4 worm cellular contexts compared by ENCODE assay signal in the genomic region with DNA sequence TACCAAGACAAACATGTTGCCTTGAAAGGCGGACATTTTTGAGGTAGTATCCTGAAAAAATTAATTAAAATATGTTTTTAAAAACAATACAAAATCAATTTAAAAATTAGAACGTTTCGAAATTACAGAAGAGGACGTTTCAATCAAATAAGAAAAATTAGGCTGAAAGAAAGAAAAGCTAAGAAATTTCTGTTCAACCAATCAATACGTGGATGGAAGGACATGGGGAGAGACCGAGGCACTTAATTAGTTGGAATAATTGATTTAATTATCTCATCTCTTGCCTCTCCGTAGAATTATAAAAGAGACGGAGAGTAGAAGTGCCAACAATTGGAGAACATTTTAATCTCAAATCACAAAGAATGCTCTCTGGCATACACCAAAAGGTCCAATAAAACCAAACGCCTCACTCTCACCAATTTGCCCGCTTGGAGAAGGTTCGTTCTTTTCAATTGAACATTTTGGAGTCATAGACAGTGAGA.
A peak's percentile ranks its signal among the peaks of the same experiment; 100 is the strongest.
TF ChIP-seq lines count a peak whose summit lies in the region.

A gene (minus strand): TSS at position 51 of the 482 bp plus-strand sequence.

TF ChIP-seq in whole organism, L1 larva, 84 proteins besides CTCF, POLR2A, EP300 and RAD21 (continues in another document):
- no peak for TF ChIP-seq alr-1 (tag; optimal IDR thresholded peaks at IDR 0.05; lab: Kevin White, UChicago; ENCODE audit: borderline replicate concordance)
- TF ChIP-seq ceh-63 (GFP tag; optimal IDR thresholded peaks at IDR 0.05; lab: Kevin White, UChicago) = no peak
- no peak for TF ChIP-seq C34B4.2 (tag; optimal IDR thresholded peaks at IDR 0.05; lab: Kevin White, UChicago)
- TF ChIP-seq unc-130 (tag; optimal IDR thresholded peaks at IDR 0.05; lab: Kevin White, UChicago) = no peak
- peak; percentile 33 for TF ChIP-seq lin-14 (GFP tag; optimal IDR thresholded peaks at IDR 0.05; lab: Kevin White, UChicago)
- no peak for TF ChIP-seq lin-13 (GFP tag; optimal IDR thresholded peaks at IDR 0.05; lab: Kevin White, UChicago)
- TF ChIP-seq nhr-237 (tag; optimal IDR thresholded peaks at IDR 0.05; lab: Kevin White, UChicago) = no peak
- TF ChIP-seq fkh-4 (tag; optimal IDR thresholded peaks at IDR 0.05; lab: Kevin White, UChicago; ENCODE audit: borderline replicate concordance) = no peak
- TF ChIP-seq nhr-20 (tag; optimal IDR thresholded peaks at IDR 0.05; lab: Kevin White, UChicago) = no peak
- TF ChIP-seq swsn-7 (tag; optimal IDR thresholded peaks at IDR 0.05; lab: Kevin White, UChicago) = no peak
- TF ChIP-seq nhr-19 (GFP tag; conservative IDR thresholded peaks at IDR 0.05; lab: Robert Waterston, UW) = no peak
- TF ChIP-seq ceh-8 (GFP tag; optimal IDR thresholded peaks at IDR 0.05; lab: Kevin White, UChicago) = peak; percentile 22
- TF ChIP-seq elt-3 (tag; optimal IDR thresholded peaks at IDR 0.05; lab: Kevin White, UChicago) = no peak
- TF ChIP-seq mdl-1 (tag; optimal IDR thresholded peaks at IDR 0.05; lab: Kevin White, UChicago) = no peak
- no peak for TF ChIP-seq ceh-90 (tag; optimal IDR thresholded peaks at IDR 0.05; lab: Kevin White, UChicago)
- TF ChIP-seq blmp-1 (tag; optimal IDR thresholded peaks at IDR 0.05; lab: Kevin White, UChicago) = peak; percentile 36
- TF ChIP-seq elt-2 (tag; optimal IDR thresholded peaks at IDR 0.05; lab: Kevin White, UChicago) = no peak
- no peak for TF ChIP-seq skn-1 (tag; optimal IDR thresholded peaks at IDR 0.05; lab: Kevin White, UChicago)
- TF ChIP-seq unc-86 (tag; optimal IDR thresholded peaks at IDR 0.05; lab: Kevin White, UChicago) = no peak
- TF ChIP-seq lin-35 (GFP tag; optimal IDR thresholded peaks at IDR 0.05; lab: Kevin White, UChicago) = no peak
- peak; percentile 61 for TF ChIP-seq nhr-85 (tag; lab: Kevin White, UChicago)
- no peak for TF ChIP-seq mef-2 (tag; optimal IDR thresholded peaks at IDR 0.05; lab: Kevin White, UChicago)

TF ChIP-seq in whole organism, late embryonic, 69 proteins besides CTCF, POLR2A, EP300 and RAD21:
- TF ChIP-seq ceh-31 (tag; optimal IDR thresholded peaks at IDR 0.05; lab: Kevin White, UChicago) (peak; percentile 48), unc-42 (tag; optimal IDR thresholded peaks at IDR 0.05; lab: Kevin White, UChicago) (peak; percentile 90), ceh-14 (tag; optimal IDR thresholded peaks at IDR 0.05; lab: Kevin White, UChicago) (peak; percentile 46), pag-3 (tag; optimal IDR thresholded peaks at IDR 0.05; lab: Kevin White, UChicago; ENCODE audit: borderline replicate concordance) (no peak)

TF ChIP-seq in whole organism, midembryonic, 9 proteins besides CTCF, POLR2A, EP300 and RAD21:
- no peak for TF ChIP-seq ztf-23 (GFP tag; IDR thresholded peaks at IDR 0.05; lab: Robert Waterston, UW)
- 0 out of 2 replicates have a peak, but pooled peaks have one; percentile 18 for TF ChIP-seq tab-1 (GFP tag; IDR thresholded peaks at IDR 0.05; lab: Robert Waterston, UW)

TF ChIP-seq in whole organism, mixed stage, embryonic, 35 proteins besides CTCF, POLR2A, EP300 and RAD21:
- TF ChIP-seq ceh-43 (GFP tag; optimal IDR thresholded peaks at IDR 0.05; lab: Kevin White, UChicago) (peak; percentile 53), sptf-1 (tag; optimal IDR thresholded peaks at IDR 0.05; lab: Kevin White, UChicago) (no peak), ces-1 (GFP tag; optimal IDR thresholded peaks at IDR 0.05; lab: Kevin White, UChicago) (peak; percentile 98)
